Worm (Caenorhabditis elegans): ENCODE measurements around the gene tsp-2.

DNA sequence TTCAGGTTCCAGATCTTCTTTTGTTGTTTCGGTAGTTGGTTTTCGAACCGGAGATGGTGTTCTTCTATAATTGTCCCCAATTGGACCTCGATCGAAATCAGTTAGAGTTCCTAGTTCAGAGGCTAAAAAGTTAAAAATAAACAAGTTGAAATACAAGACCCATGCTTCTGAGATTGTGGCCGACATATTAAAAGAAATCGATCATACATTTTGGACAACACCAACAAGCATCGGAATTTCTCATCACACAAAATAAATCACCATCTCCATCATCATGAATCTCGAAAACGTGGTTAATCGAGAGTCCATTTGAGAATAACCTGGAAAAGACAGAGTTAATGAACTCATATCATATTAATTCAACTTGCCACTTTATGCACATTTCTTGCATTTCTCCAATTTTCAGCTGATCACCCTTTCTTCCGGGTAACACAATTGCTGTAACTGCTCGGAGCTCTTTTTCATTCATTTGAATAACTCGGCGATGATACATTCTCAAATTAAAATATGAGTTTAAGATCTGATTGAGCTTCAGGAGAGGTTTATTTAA, 34.0 kb upstream of the tsp-2 start, which contains the start of the genes mps-4 and F09G8.10:
- TF ChIP-seq tlf-1 (GFP tag; optimal IDR thresholded peaks at IDR 0.05) (no peak), him-1 (tag; optimal IDR thresholded peaks at IDR 0.05) (no peak), dpl-1 (GFP tag; optimal IDR thresholded peaks at IDR 0.05) (no peak), F23B12.7 (tag; optimal IDR thresholded peaks at IDR 0.05; ENCODE audit: insufficient read depth) (no peak), ccch-3 (GFP tag; optimal IDR thresholded peaks at IDR 0.05) (no peak), chd-7 (tag; optimal IDR thresholded peaks at IDR 0.05) (no peak), nfya-1 (tag; optimal IDR thresholded peaks at IDR 0.05; ENCODE audit: borderline replicate concordance, insufficient read depth) (no peak), F39B2.1 (GFP tag; IDR thresholded peaks at IDR 0.05) (no peak), ets-4 (GFP tag; optimal IDR thresholded peaks at IDR 0.05) (no peak), zim-3 (tag; optimal IDR thresholded peaks at IDR 0.05) (no peak), gei-17 (GFP tag; optimal IDR thresholded peaks at IDR 0.05) (no peak)

Data from whole organism, young adult.